Worm (Caenorhabditis elegans) whole organism, L4 larva: Measurements from ENCODE around the gene Y75B8A.37.

ENCODE experiments used
- Y48G9A.11 ChIP-seq: fragments of 200-800 bp; sonication (Bioruptor generic); IDR thresholded peaks from 2 replicates; pipeline ENCODE4 v1.3.6; 2022; ENCODE audit warnings: missing genetic modification reagents, missing genetic modification characterization, missing compliant biosample characterization

Y75B8A.37 gene

ce11 chrIII:12362942-12363341, 47.7 kb downstream of the Y75B8A.37 start:
- TF ChIP-seq Y48G9A.11, result peak; percentile 79
- TF ChIP-seq, all 104 proteins: peak for 1; not testable (repeated sequence) for 103

ce11 chrIII:12363545-12363944, 48.3 kb downstream of the Y75B8A.37 start:
- TF ChIP-seq Y48G9A.11, result peak; percentile 83
